Worm (Caenorhabditis elegans): ENCODE data around the gene fbxa-114.

Gene fbxa-114

ce11 chrV:20162290-20163104 is 38.9 kb upstream of the fbxa-114 start (continued):
- TF ChIP-seq zip-2 (tag; optimal IDR thresholded peaks at IDR 0.05), result peak; percentile 30
- peak in 1 of 2 experiments; percentile 16 for TF ChIP-seq daf-16 (GFP tag; optimal IDR thresholded peaks at IDR 0.05)
- TF ChIP-seq daf-16 (tag; optimal IDR thresholded peaks at IDR 0.05), result peak; percentile 74
- TF ChIP-seq cey-2 (tag; optimal IDR thresholded peaks at IDR 0.05; ENCODE audit: borderline replicate concordance, insufficient read depth), result no peak
- TF ChIP-seq lsy-2 (tag; optimal IDR thresholded peaks at IDR 0.05), result peak in 1 of 2 experiments; percentile 50
- TF ChIP-seq ces-1 (GFP tag; optimal IDR thresholded peaks at IDR 0.05), result no peak
- TF ChIP-seq mep-1 (tag; optimal IDR thresholded peaks at IDR 0.05), result peak; percentile 73
- TF ChIP-seq Y105C5A.15 (GFP tag; IDR thresholded peaks at IDR 0.05), result 0 out of 2 replicates have a peak, but pooled peaks have one; percentile 4
- TF ChIP-seq gei-8 (GFP tag; optimal IDR thresholded peaks at IDR 0.05), result no peak
- peak; percentile 18; the same call in 1 of the 2 replicates for TF ChIP-seq ctbp-1 (GFP tag; IDR thresholded peaks at IDR 0.05)
- 0 out of 2 replicates have a peak, but pooled peaks have one; percentile 5 for TF ChIP-seq mdt-29 (GFP tag; IDR thresholded peaks at IDR 0.05)

ce11 chrV:20163105-20163449 is 38.3 kb upstream of the fbxa-114 start:
- TF ChIP-seq daf-16 (GFP tag; optimal IDR thresholded peaks at IDR 0.05), result no peak
- peak; percentile 51 for TF ChIP-seq daf-16 (tag; optimal IDR thresholded peaks at IDR 0.05)
- TF ChIP-seq mes-2 (tag; optimal IDR thresholded peaks at IDR 0.05; ENCODE audit: poor library complexity, severe bottlenecking), result peak; percentile 18
- TF ChIP-seq ZK337.2 (GFP tag; IDR thresholded peaks at IDR 0.05), result 0 out of 2 replicates have a peak, but pooled peaks have one; percentile 22
- TF ChIP-seq nhr-10 (tag; optimal IDR thresholded peaks at IDR 0.05), result peak; percentile 7
- TF ChIP-seq nhr-41 (GFP tag; IDR thresholded peaks at IDR 0.05), result no peak
- 0 out of 2 replicates have a peak, but pooled peaks have one; percentile 28 for TF ChIP-seq php-3 (GFP tag; IDR thresholded peaks at IDR 0.05)
- TF ChIP-seq ctbp-1 (GFP tag; IDR thresholded peaks at IDR 0.05), result 0 out of 2 replicates have a peak, but pooled peaks have one; percentile 10
- TF ChIP-seq egl-43 (GFP tag; IDR thresholded peaks at IDR 0.05), result no peak
- peak; percentile 90 for TF ChIP-seq zfp-3 (GFP tag; conservative IDR thresholded peaks at IDR 0.05)
- TF ChIP-seq zip-11 (GFP tag; IDR thresholded peaks at IDR 0.05), result no peak
- peak; percentile 8 for TF ChIP-seq lin-38 (GFP tag; IDR thresholded peaks at IDR 0.05)
- peak; percentile 38 for TF ChIP-seq aha-1 (tag)
- peak; percentile 16; the same call in 1 of the 2 replicates for TF ChIP-seq dmd-6 (GFP tag; IDR thresholded peaks at IDR 0.05)
- peak; percentile 56; the same call in 1 of the 2 replicates for TF ChIP-seq saeg-2 (GFP tag; IDR thresholded peaks at IDR 0.05)
- TF ChIP-seq ama-1 (optimal IDR thresholded peaks at IDR 0.05), result peak; percentile 65
- no peak for TF ChIP-seq fkh-10 (GFP tag; optimal IDR thresholded peaks at IDR 0.05)
- peak; percentile 31 for TF ChIP-seq dve-1 (tag; optimal IDR thresholded peaks at IDR 0.05; ENCODE audit: insufficient read depth)
- TF ChIP-seq lim-7 (GFP tag; IDR thresholded peaks at IDR 0.05), result 0 out of 2 replicates have a peak, but pooled peaks have one; percentile 23
- peak; percentile 22; the same call in 1 of the 2 replicates for TF ChIP-seq tra-1 (GFP tag; IDR thresholded peaks at IDR 0.05)
- TF ChIP-seq lin-1 (GFP tag; IDR thresholded peaks at IDR 0.05), result peak; percentile 46; the same call in 1 of the 2 replicates

- TF ChIP-seq nhr-6 (tag; optimal IDR thresholded peaks at IDR 0.05) (peak; percentile 25), nhr-102 (tag; optimal IDR thresholded peaks at IDR 0.05) (peak; percentile 93), F44E2.7 (GFP tag; IDR thresholded peaks at IDR 0.05) (0 out of 2 replicates have a peak, but pooled peaks have one; percentile 73), hlh-11 (tag; optimal IDR thresholded peaks at IDR 0.05) (peak; percentile 88), nhr-48 (tag; optimal IDR thresholded peaks at IDR 0.05) (peak; percentile 79), zfp-3 (GFP tag; conservative IDR thresholded peaks at IDR 0.05) (peak; percentile 73; the same call in 1 of the 2 replicates), tag-97 (GFP tag; IDR thresholded peaks at IDR 0.05) (no peak), mdt-29 (GFP tag; IDR thresholded peaks at IDR 0.05) (peak; percentile 100), F10B5.3 (tag; optimal IDR thresholded peaks at IDR 0.05) (no peak), unc-39 (tag; optimal IDR thresholded peaks at IDR 0.05) (no peak), hmg-1.1 (GFP tag; IDR thresholded peaks at IDR 0.05) (0 out of 2 replicates have a peak, but pooled peaks have one; percentile 6), pqm-1 (tag; optimal IDR thresholded peaks at IDR 0.05) (peak; percentile 11), dmd-9 (GFP tag; IDR thresholded peaks at IDR 0.05) (peak; percentile 49; the same call in 1 of the 2 replicates), pha-4 (GFP tag; IDR thresholded peaks at IDR 0.05) (0 out of 2 replicates have a peak, but pooled peaks have one; percentile 50), pha-4 (tag; optimal IDR thresholded peaks at IDR 0.05) (no peak), nhr-28 (tag; optimal IDR thresholded peaks at IDR 0.05) (peak; percentile 62), madf-9 (GFP tag; conservative IDR thresholded peaks at IDR 0.05) (0 out of 2 replicates have a peak, but pooled peaks have one; percentile 13), daf-16 (GFP tag; optimal IDR thresholded peaks at IDR 0.05) (peak in 1 of 2 experiments; percentile 97), daf-16 (tag; optimal IDR thresholded peaks at IDR 0.05) (peak; percentile 99)
Observed at ce11 chrV:20164059-20164892, 37.1 kb upstream of the fbxa-114 start, which contains the start of gene F19B2.5. TSS of gene F19B2.5 (minus strand) at chrV:20164165.
